Fruit fly (Drosophila melanogaster): Measurements from ENCODE around the gene Sgs4.

Sgs4 gene

dm6 chrX:3281958-3282357, 32.1 kb downstream of the Sgs4 start (continued):
- TF ChIP-seq CG17359 (tag; optimal IDR thresholded peaks at IDR 0.05) (no peak), dati (GFP tag; IDR thresholded peaks at IDR 0.05) (no peak), kah (GFP tag; optimal IDR thresholded peaks at IDR 0.05) (no peak), Oli (tag; optimal IDR thresholded peaks at IDR 0.05) (no peak), tgo (GFP tag; IDR thresholded peaks at IDR 0.05) (no peak), Dref (GFP tag; IDR thresholded peaks at IDR 0.05) (no peak), CG3281 (GFP tag; optimal IDR thresholded peaks at IDR 0.05) (peak; percentile 60), CG4360 (GFP tag; IDR thresholded peaks at IDR 0.05) (no peak), Antp (GFP tag; optimal IDR thresholded peaks at IDR 0.05) (no peak), CG9876 (GFP tag; optimal IDR thresholded peaks at IDR 0.05) (no peak), Nf-YC (tag; optimal IDR thresholded peaks at IDR 0.05) (no peak), lilli (GFP tag; optimal IDR thresholded peaks at IDR 0.05) (no peak), eve (GFP tag; optimal IDR thresholded peaks at IDR 0.05) (no peak), CG18599 (GFP tag; optimal IDR thresholded peaks at IDR 0.05) (peak; percentile 68), oc (tag; optimal IDR thresholded peaks at IDR 0.05) (no peak), sima (GFP tag; optimal IDR thresholded peaks at IDR 0.05) (no peak), sens (GFP tag) (no peak), CG9797 (GFP tag; optimal IDR thresholded peaks at IDR 0.05) (no peak), Atf6 (GFP tag; IDR thresholded peaks at IDR 0.05) (no peak), pb (GFP tag; optimal IDR thresholded peaks at IDR 0.05) (no peak), CG7963 (GFP tag; IDR thresholded peaks at IDR 0.05; ENCODE audit: partially characterized antibody) (no peak), CG30020 (tag; optimal IDR thresholded peaks at IDR 0.05) (no peak), E2f1 (GFP tag; IDR thresholded peaks at IDR 0.05) (no peak), H2.0 (GFP tag; IDR thresholded peaks at IDR 0.05) (no peak), Tbp (GFP tag; optimal IDR thresholded peaks at IDR 0.05) (no peak), Fer3 (tag; optimal IDR thresholded peaks at IDR 0.05) (peak; percentile 53), CG12219 (GFP tag; optimal IDR thresholded peaks at IDR 0.05) (no peak), Poxn (GFP tag; IDR thresholded peaks at IDR 0.05) (no peak), Adf1 (GFP tag; IDR thresholded peaks at IDR 0.05) (no peak), CG14441 (GFP tag; IDR thresholded peaks at IDR 0.05) (no peak), Lpt (GFP tag; optimal IDR thresholded peaks at IDR 0.05) (no peak), CG33213 (GFP tag; optimal IDR thresholded peaks at IDR 0.05) (no peak), otp (GFP tag; IDR thresholded peaks at IDR 0.05) (no peak), Side (GFP tag; optimal IDR thresholded peaks at IDR 0.05) (no peak), CG11723 (GFP tag; optimal IDR thresholded peaks at IDR 0.05) (no peak), salm (tag; optimal IDR thresholded peaks at IDR 0.05) (no peak), CG12659 (GFP tag; optimal IDR thresholded peaks at IDR 0.05) (no peak), NFAT (GFP tag; IDR thresholded peaks at IDR 0.05) (no peak), Hr78 (GFP tag; optimal IDR thresholded peaks at IDR 0.05) (no peak), nerfin-1 (tag; optimal IDR thresholded peaks at IDR 0.05) (no peak), her (GFP tag; optimal IDR thresholded peaks at IDR 0.05) (no peak), PHDP (tag; optimal IDR thresholded peaks at IDR 0.05) (peak; percentile 28), CG18764 (GFP tag; optimal IDR thresholded peaks at IDR 0.05) (no peak), Usf (GFP tag; optimal IDR thresholded peaks at IDR 0.05) (no peak), CG7745 (tag; optimal IDR thresholded peaks at IDR 0.05) (no peak), ro (GFP tag; IDR thresholded peaks at IDR 0.05) (no peak), slbo (GFP tag; IDR thresholded peaks at IDR 0.05) (no peak), Jarid2 (GFP tag; optimal IDR thresholded peaks at IDR 0.05) (no peak), gem (tag; optimal IDR thresholded peaks at IDR 0.05) (peak; percentile 15), Ets65A (GFP tag) (no peak), phol (tag; optimal IDR thresholded peaks at IDR 0.05) (no peak)

Measured in whole organism, embryonic.